Worm (Caenorhabditis elegans) whole organism, L4 larva: ENCODE measurements around the gene M03C11.3.

ENCODE experiments used
- F37D6.2 ChIP-seq: sonication (generic microtip); optimal IDR thresholded peaks from 2 replicates; lab custom pipeline; 2016; ENCODE audit warnings: mild to moderate bottlenecking, missing genetic modification characterization, missing compliant biosample characterization
- F44E2.7 ChIP-seq: fragments of 200-800 bp; sonication (Bioruptor generic); IDR thresholded peaks from 2 replicates; pipeline ENCODE4 v2.1.2; 2022; ENCODE audit warnings: missing genetic modification characterization, missing compliant biosample characterization
- F49E8.2 ChIP-seq: sonication (generic microtip); optimal IDR thresholded peaks from 2 replicates; lab custom pipeline; 2016; ENCODE audit warnings: missing compliant biosample characterization, mild to moderate bottlenecking, missing genetic modification characterization, borderline replicate concordance
- Y48G9A.11 ChIP-seq: fragments of 200-800 bp; sonication (Bioruptor generic); IDR thresholded peaks from 2 replicates; pipeline ENCODE4 v1.3.6; 2022; ENCODE audit warnings: missing genetic modification reagents, missing genetic modification characterization, missing compliant biosample characterization
- Y75B8A.6 ChIP-seq: fragments of 200-800 bp; sonication (Bioruptor generic); IDR thresholded peaks from 2 replicates; pipeline ENCODE4 v1.3.6; 2022; ENCODE audit warnings: missing genetic modification reagents, missing genetic modification characterization, missing compliant biosample characterization
- ZK546.5 ChIP-seq, 2 experiments: sonication (generic microtip); optimal IDR thresholded peaks; 2 replicates each; lab custom pipeline; 2017; ENCODE audit warnings: missing biosample characterization in 2 of 2, missing genetic modification characterization in 2 of 2
- aha-1 ChIP-seq: fragments of 150-350 bp; peaks from one replicate; lab custom pipeline; 2014; ENCODE audit warnings: missing biosample characterization, missing genetic modification characterization
- ceh-28 ChIP-seq: fragments of 150-350 bp; optimal IDR thresholded peaks from 2 replicates; lab custom pipeline; 2014; ENCODE audit warnings: missing biosample characterization, missing genetic modification reagents, missing genetic modification characterization
- cey-2 ChIP-seq: sonication (generic microtip); optimal IDR thresholded peaks from 3 replicates; lab custom pipeline; 2017; ENCODE audit warnings: missing genetic modification characterization, mild to moderate bottlenecking, missing compliant biosample characterization, antibody characterized with exemption, borderline replicate concordance; ENCODE audit not compliant: insufficient read depth
- ctbp-1 ChIP-seq: fragments of 200-800 bp; sonication (Bioruptor generic); IDR thresholded peaks from 2 replicates; pipeline ENCODE4 v1.3.6; 2022; ENCODE audit warnings: missing genetic modification reagents, missing genetic modification characterization, missing compliant biosample characterization
- daf-19 ChIP-seq: fragments of 200-800 bp; sonication (Bioruptor generic); conservative IDR thresholded peaks from 2 replicates; pipeline ENCODE4 v1.3.6; 2022; ENCODE audit warnings: missing genetic modification characterization, missing compliant biosample characterization
- dmd-9 ChIP-seq: fragments of 200-800 bp; sonication (Bioruptor generic); IDR thresholded peaks from 2 replicates; pipeline ENCODE4 v1.3.6; 2022; ENCODE audit warnings: missing genetic modification reagents, missing genetic modification characterization, missing compliant biosample characterization
- duxl-1 ChIP-seq: sonication (generic microtip); optimal IDR thresholded peaks from 2 replicates; lab custom pipeline; 2016; ENCODE audit warnings: mild to moderate bottlenecking, missing genetic modification characterization, moderate library complexity, missing compliant biosample characterization; ENCODE audit not compliant: poor library complexity
- hmg-1.1 ChIP-seq: fragments of 200-800 bp; sonication (Bioruptor generic); IDR thresholded peaks from 2 replicates; pipeline ENCODE4 v1.3.6; 2022; ENCODE audit warnings: missing genetic modification reagents, missing genetic modification characterization, missing compliant biosample characterization
- jun-1 ChIP-seq: fragments of 150-350 bp; optimal IDR thresholded peaks from 2 replicates; lab custom pipeline; 2014; ENCODE audit warnings: missing biosample characterization, missing genetic modification reagents, missing genetic modification characterization
- lim-7 ChIP-seq: fragments of 200-800 bp; sonication (Bioruptor generic); IDR thresholded peaks from 2 replicates; pipeline ENCODE4 v1.3.6; 2022; ENCODE audit warnings: missing genetic modification characterization, missing compliant biosample characterization
- lin-13 ChIP-seq: fragments of 150-350 bp; optimal IDR thresholded peaks from 2 replicates; lab custom pipeline; 2014; ENCODE audit warnings: missing biosample characterization, missing genetic modification reagents, missing genetic modification characterization
- lin-39 ChIP-seq: fragments of 150-350 bp; optimal IDR thresholded peaks from 2 replicates; lab custom pipeline; 2014; ENCODE audit warnings: missing biosample characterization, missing genetic modification reagents, missing genetic modification characterization
- mdt-29 ChIP-seq: fragments of 200-800 bp; sonication (Bioruptor generic); IDR thresholded peaks from 2 replicates; pipeline ENCODE4 v1.3.6; 2022; ENCODE audit warnings: missing genetic modification reagents, missing genetic modification characterization, missing compliant biosample characterization
- mes-2 ChIP-seq: sonication (generic microtip); optimal IDR thresholded peaks from 2 replicates; lab custom pipeline; 2016; ENCODE audit warnings: missing genotype, mild to moderate bottlenecking, missing genetic modification characterization, missing compliant biosample characterization; ENCODE audit not compliant: poor library complexity, severe bottlenecking
- mxl-2 ChIP-seq: fragments of 200-800 bp; sonication (Bioruptor generic); conservative IDR thresholded peaks from 2 replicates; pipeline ENCODE4 v1.3.6; 2022; ENCODE audit warnings: missing genetic modification reagents, missing genetic modification characterization, missing compliant biosample characterization
- nhr-11 ChIP-seq: fragments of 150-350 bp; optimal IDR thresholded peaks from 2 replicates; lab custom pipeline; 2014; ENCODE audit warnings: missing biosample characterization, missing genetic modification characterization
- nhr-76 ChIP-seq: fragments of 150-350 bp; optimal IDR thresholded peaks from 2 replicates; lab custom pipeline; 2014; ENCODE audit warnings: missing biosample characterization, missing genetic modification characterization
- pqm-1 ChIP-seq: sonication (generic microtip); optimal IDR thresholded peaks from 2 replicates; lab custom pipeline; 2017; ENCODE audit warnings: missing biosample characterization, missing genetic modification characterization
- skn-1 ChIP-seq: fragments of 150-350 bp; optimal IDR thresholded peaks from 2 replicates; lab custom pipeline; 2014; ENCODE audit warnings: missing biosample characterization, missing genetic modification characterization
- snpc-4 ChIP-seq: fragments of 150-350 bp; optimal IDR thresholded peaks from 2 replicates; lab custom pipeline; 2014; ENCODE audit warnings: missing biosample characterization, missing genetic modification characterization
- tag-97 ChIP-seq: fragments of 200-800 bp; sonication (Bioruptor generic); IDR thresholded peaks from 2 replicates; pipeline ENCODE4 v1.3.6; 2022; ENCODE audit warnings: missing genetic modification characterization, missing compliant biosample characterization
- unc-39 ChIP-seq: sonication (generic microtip); optimal IDR thresholded peaks from 2 replicates; lab custom pipeline; 2017; ENCODE audit warnings: missing biosample characterization, missing genetic modification characterization
- unc-62 ChIP-seq, 3 experiments: fragments of 150-350 bp in 1 of 3; sonication (generic microtip); optimal IDR thresholded peaks in 2 of 3; peaks in 1 of 3; 1 replicate in 1 of 3; 2 replicates in 2 of 3; lab custom pipeline; 2014 to 2017; ENCODE audit warnings: missing biosample characterization in 3 of 3, missing genetic modification characterization in 3 of 3, missing genetic modification reagents in 3 of 3, missing genotype in 1 of 3
- zfp-2 ChIP-seq: sonication (generic microtip); optimal IDR thresholded peaks from 2 replicates; lab custom pipeline; 2016; ENCODE audit warnings: mild to moderate bottlenecking, missing genetic modification characterization, missing compliant biosample characterization

The M03C11.3 gene

ce11 chrIII:10386476-10386875, 18.4 kb upstream of the M03C11.3 start, which contains the start of gene C38H2.3:
C38H2.3 (minus strand) TSS chrIII:10386576.
- TF ChIP-seq skn-1 (tag; lab: Kevin White, UChicago) (no peak), hmg-1.1 (GFP tag; lab: Robert Waterston, UW) (no peak)

DNA sequence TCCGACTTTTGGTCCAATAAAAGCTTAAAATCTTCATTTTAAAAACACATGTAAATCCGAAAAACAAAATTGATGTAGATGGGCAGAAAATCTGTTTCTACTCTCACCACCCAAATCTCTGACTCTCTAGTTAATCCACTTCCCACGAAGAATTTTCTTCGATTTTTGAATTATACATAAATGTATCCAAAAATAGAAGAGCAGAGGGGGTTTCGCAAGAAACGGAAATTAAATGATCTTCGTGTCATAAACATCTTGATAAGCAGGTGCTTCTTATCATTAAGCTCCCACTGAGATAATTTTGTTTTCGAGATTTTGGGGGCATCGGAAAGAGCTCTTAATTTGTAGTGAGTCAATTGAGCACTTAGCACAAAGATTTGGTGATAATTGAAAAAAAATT, 15.3 kb upstream of the M03C11.3 start:
- no peak for TF ChIP-seq aha-1 (tag; lab: Kevin White, UChicago)
- TF ChIP-seq tag-97 (GFP tag; lab: Robert Waterston, UW): no peak
- TF ChIP-seq jun-1: no peak
- TF ChIP-seq mes-2 (tag; lab: Kevin White, UChicago): no peak
- no peak for TF ChIP-seq zfp-2 (tag; lab: Kevin White, UChicago)
- TF ChIP-seq duxl-1 (tag; lab: Kevin White, UChicago): no peak
- no peak for TF ChIP-seq Y75B8A.6 (GFP tag; lab: Robert Waterston, UW)
- TF ChIP-seq mxl-2: no peak
- TF ChIP-seq nhr-11 (tag; lab: Kevin White, UChicago): no peak
- no peak for TF ChIP-seq pqm-1 (tag; lab: Kevin White, UChicago)
- TF ChIP-seq skn-1 (tag; lab: Kevin White, UChicago): no peak

DNA sequence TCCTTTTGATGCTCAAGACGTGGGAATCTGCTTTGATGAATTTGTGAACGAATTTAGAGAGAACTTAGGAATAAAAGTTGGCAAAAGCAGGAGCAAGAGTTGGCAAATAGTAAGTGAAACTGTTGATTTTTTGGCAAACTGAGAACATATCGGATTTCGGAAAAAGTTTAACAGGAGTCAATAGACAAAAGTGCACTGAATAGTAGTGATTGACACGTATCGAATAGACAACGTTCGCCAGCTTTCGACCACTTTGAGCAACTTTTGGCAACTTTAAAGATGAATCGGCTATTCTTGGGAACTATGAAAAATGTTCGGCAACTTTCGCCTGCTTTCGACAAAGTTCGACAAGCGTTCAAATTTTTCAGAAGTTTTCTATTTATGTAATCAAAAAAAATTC, 13.2 kb upstream of the M03C11.3 start, which contains the start of gene M03C11.9:
Gene M03C11.9 (minus strand): TSS at position 101 of the 400 bp plus-strand sequence.
- TF ChIP-seq zfp-2 (tag; lab: Kevin White, UChicago) (no peak), dmd-9 (GFP tag; lab: Robert Waterston, UW) (no peak), unc-39 (tag; lab: Kevin White, UChicago) (no peak), duxl-1 (tag; lab: Kevin White, UChicago) (no peak), lim-7 (no peak), mdt-29 (GFP tag; lab: Robert Waterston, UW) (no peak), unc-62 (GFP tag; optimal IDR thresholded peaks at IDR 0.05 in 1 of 2; lab: Kevin White, UChicago) (peak in 1 of 2 experiments; percentile 52), unc-62 (tag; optimal IDR thresholded peaks at IDR 0.05; lab: Kevin White, UChicago) (no peak)

- no peak for TF ChIP-seq ceh-28 (tag; lab: Kevin White, UChicago)
- no peak for TF ChIP-seq lin-39 (tag; lab: Kevin White, UChicago)
- no peak for TF ChIP-seq F44E2.7 (GFP tag; lab: Robert Waterston, UW)
- TF ChIP-seq daf-19: no peak
- TF ChIP-seq ZK546.5 (tag; optimal IDR thresholded peaks at IDR 0.05; lab: Kevin White, UChicago): no peak
- TF ChIP-seq cey-2 (tag; lab: Kevin White, UChicago): no peak
- TF ChIP-seq Y48G9A.11 (GFP tag; lab: Robert Waterston, UW): no peak
- no peak for TF ChIP-seq lim-7
- TF ChIP-seq F49E8.2: no peak
- no peak for TF ChIP-seq F37D6.2 (tag; lab: Kevin White, UChicago)
- TF ChIP-seq snpc-4: no peak
- no peak for TF ChIP-seq nhr-76 (tag; lab: Kevin White, UChicago)
- no peak for TF ChIP-seq hmg-1.1 (GFP tag; lab: Robert Waterston, UW)
Observed at ce11 chrIII:10395990-10396389, 8.9 kb upstream of the M03C11.3 start, which contains the start of gene M03C11.1. M03C11.1 (minus strand) TSS chrIII:10396090.

ce11 chrIII:10396891-10397502, 7.9 kb upstream of the M03C11.3 start:
- TF ChIP-seq aha-1 (tag; lab: Kevin White, UChicago): peak; percentile 75
- TF ChIP-seq lin-13 (GFP tag; lab: Kevin White, UChicago): no peak
- TF ChIP-seq zfp-2 (tag; lab: Kevin White, UChicago): no peak
- TF ChIP-seq ctbp-1 (GFP tag; lab: Robert Waterston, UW): 0 out of 2 replicates have a peak, but pooled peaks have one; percentile 30
- TF ChIP-seq unc-62 (GFP tag; optimal IDR thresholded peaks at IDR 0.05 in 1 of 2; lab: Kevin White, UChicago): peak in 1 of 2 experiments; percentile 91
- TF ChIP-seq unc-62 (tag; optimal IDR thresholded peaks at IDR 0.05; lab: Kevin White, UChicago): no peak
